Fruit fly (Drosophila melanogaster): ENCODE data around the gene CG18231.
A peak's percentile ranks its signal among the peaks of the same experiment; 100 is the strongest.

The CG18231 gene

DNA sequence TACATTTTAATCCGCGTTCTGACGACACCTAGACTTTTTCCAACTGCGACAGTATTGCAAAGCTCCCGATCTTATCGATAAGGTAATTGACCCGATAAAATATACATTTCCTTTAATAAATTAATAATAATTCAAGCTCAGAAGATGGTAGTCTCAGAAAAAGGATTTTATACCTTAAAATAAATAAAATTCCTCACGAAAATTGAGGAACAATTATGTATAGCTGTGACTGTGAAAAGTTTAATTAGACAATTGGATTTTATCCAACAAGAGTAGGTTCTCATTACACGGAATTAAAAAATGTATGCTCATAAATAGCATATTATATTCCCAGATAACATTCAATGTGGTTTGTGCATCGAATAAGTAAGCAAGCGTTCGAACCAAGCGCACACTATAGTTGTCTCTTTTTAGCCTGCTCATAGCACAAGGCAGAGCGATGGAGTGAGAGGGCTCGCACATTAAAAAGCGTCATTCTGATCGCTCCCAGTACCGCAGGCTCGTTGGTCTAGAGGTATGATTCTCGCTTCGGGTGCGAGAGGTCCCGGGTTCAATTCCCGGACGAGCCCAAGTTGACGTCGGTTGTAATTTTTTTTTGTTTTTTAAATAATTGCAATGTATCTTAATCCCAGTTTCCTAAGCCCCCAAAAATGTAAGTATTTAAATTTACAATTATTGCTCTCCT lies 10.8 kb downstream of the CG18231 start, which contains the start of the genes CG13380 and CG4174 (continued):
- TF ChIP-seq dmrt99B (tag; optimal IDR thresholded peaks at IDR 0.05) (no peak), CG4730 (GFP tag; IDR thresholded peaks at IDR 0.05) (no peak), CG12744 (GFP tag; optimal IDR thresholded peaks at IDR 0.05) (peak; percentile 12), stwl (tag; optimal IDR thresholded peaks at IDR 0.05) (peak; percentile 93), sens-2 (GFP tag; IDR thresholded peaks at IDR 0.05) (no peak), sna (GFP tag; IDR thresholded peaks at IDR 0.05; ENCODE audit: partially characterized antibody) (peak; percentile 56; the same call in 1 of the 2 replicates), bowl (GFP tag; IDR thresholded peaks at IDR 0.05) (no peak), Doc3 (GFP tag; IDR thresholded peaks at IDR 0.05; ENCODE audit: partially characterized antibody) (peak; percentile 31; the same call in 1 of the 3 replicates), D19A (tag; optimal IDR thresholded peaks at IDR 0.05) (no peak), Xbp1 (GFP tag; optimal IDR thresholded peaks at IDR 0.05) (no peak), D (optimal IDR thresholded peaks at IDR 0.05) (no peak), D (GFP tag; optimal IDR thresholded peaks at IDR 0.05) (no peak), trem (tag; optimal IDR thresholded peaks at IDR 0.05) (peak; percentile 33), B-H1 (GFP tag; IDR thresholded peaks at IDR 0.05) (no peak), BtbVII (GFP tag; optimal IDR thresholded peaks at IDR 0.05) (no peak), sob (GFP tag; IDR thresholded peaks at IDR 0.05) (0 out of 2 replicates have a peak, but pooled peaks have one; percentile 30), CG11695 (GFP tag; IDR thresholded peaks at IDR 0.05) (no peak), Six4 (GFP tag; optimal IDR thresholded peaks at IDR 0.05) (no peak), CG14014 (GFP tag; IDR thresholded peaks at IDR 0.05) (peak; percentile 18; the same call in 1 of the 2 replicates), CG17186 (GFP tag; optimal IDR thresholded peaks at IDR 0.05) (no peak), CG13424 (tag; optimal IDR thresholded peaks at IDR 0.05) (no peak), CG11723 (GFP tag; optimal IDR thresholded peaks at IDR 0.05) (no peak), PHDP (tag; optimal IDR thresholded peaks at IDR 0.05) (no peak), CG8290 (GFP tag; optimal IDR thresholded peaks at IDR 0.05) (peak; percentile 58), CG8290 (tag; optimal IDR thresholded peaks at IDR 0.05) (no peak), fd102C (GFP tag; optimal IDR thresholded peaks at IDR 0.05) (no peak), Hr78 (GFP tag; optimal IDR thresholded peaks at IDR 0.05) (no peak), btn (GFP tag; optimal IDR thresholded peaks at IDR 0.05) (no peak), insv (GFP tag; optimal IDR thresholded peaks at IDR 0.05) (peak in 1 of 2 experiments; percentile 96), zfh2 (GFP tag; optimal IDR thresholded peaks at IDR 0.05) (no peak), CG3838 (GFP tag; optimal IDR thresholded peaks at IDR 0.05) (no peak), CG6689 (GFP tag; IDR thresholded peaks at IDR 0.05) (no peak), croc (GFP tag; conservative IDR thresholded peaks at IDR 0.05) (no peak), Dbx (GFP tag; IDR thresholded peaks at IDR 0.05) (no peak), hbn (GFP tag; IDR thresholded peaks at IDR 0.05; ENCODE audit: partially characterized antibody) (peak; percentile 54), Elba2 (GFP tag; optimal IDR thresholded peaks at IDR 0.05) (peak; percentile 96), CG8944 (GFP tag; optimal IDR thresholded peaks at IDR 0.05) (no peak), Bgb (GFP tag; IDR thresholded peaks at IDR 0.05; ENCODE audit: partially characterized antibody) (peak; percentile 90), Aef1 (GFP tag; IDR thresholded peaks at IDR 0.05) (no peak), Sry-δ (GFP tag; optimal IDR thresholded peaks at IDR 0.05) (peak; percentile 13), trh (GFP tag; optimal IDR thresholded peaks at IDR 0.05) (no peak), bigmax (GFP tag; optimal IDR thresholded peaks at IDR 0.05) (no peak), CG5953 (GFP tag; IDR thresholded peaks at IDR 0.05) (peak; percentile 41; the same call in 1 of the 2 replicates), zen (tag; optimal IDR thresholded peaks at IDR 0.05) (peak; percentile 90), CG7963 (GFP tag; IDR thresholded peaks at IDR 0.05; ENCODE audit: partially characterized antibody) (peak; percentile 95), crc (GFP tag; optimal IDR thresholded peaks at IDR 0.05) (no peak), CG17359 (tag; optimal IDR thresholded peaks at IDR 0.05) (no peak), ato (GFP tag; IDR thresholded peaks at IDR 0.05; ENCODE audit: partially characterized antibody) (peak; percentile 91), slou (GFP tag; optimal IDR thresholded peaks at IDR 0.05) (no peak), CG10654 (GFP tag; optimal IDR thresholded peaks at IDR 0.05) (no peak)
